Fruit fly (Drosophila melanogaster) whole organism, embryonic: Measurements from ENCODE around the gene CG12948.

Experiments
- CG11456 ChIP-seq: fragments of 200-800 bp; sonication (Bioruptor generic); IDR thresholded peaks from 3 replicates; pipeline ENCODE4 v1.3.6; 2022; ENCODE audit warnings: missing biosample characterization, missing genetic modification characterization
- CG14710 ChIP-seq: fragments of 200-800 bp; sonication (Bioruptor generic); optimal IDR thresholded peaks from 3 replicates; lab custom pipeline; 2019; ENCODE audit warnings: missing biosample characterization, mild to moderate bottlenecking, missing genetic modification characterization, moderate library complexity
- CG15011 ChIP-seq: fragments of 200-800 bp; sonication (Bioruptor generic); optimal IDR thresholded peaks from 3 replicates; lab custom pipeline; 2018; ENCODE audit warnings: missing biosample characterization, mild to moderate bottlenecking, missing genetic modification characterization
- CG17361 ChIP-seq: fragments of 200-800 bp; sonication (Bioruptor generic); IDR thresholded peaks from 3 replicates; pipeline ENCODE4 v1.3.6; 2022; ENCODE audit warnings: missing biosample characterization, missing genetic modification characterization
- Gug ChIP-seq: fragments of 200-800 bp; sonication (Bioruptor generic); IDR thresholded peaks from 4 replicates; pipeline ENCODE4 v1.3.6; 2022; ENCODE audit warnings: missing biosample characterization, missing genetic modification characterization
- HLH54F ChIP-seq: fragments of 200-800 bp; sonication (Bioruptor generic); optimal IDR thresholded peaks from 3 replicates; lab custom pipeline; 2016; ENCODE audit warnings: missing biosample characterization, missing genetic modification characterization
- btn ChIP-seq: fragments of 200-800 bp; sonication (Bioruptor generic); optimal IDR thresholded peaks from 2 replicates; lab custom pipeline; 2016; ENCODE audit warnings: missing biosample characterization, missing genetic modification characterization
- caup ChIP-seq: fragments of 200-800 bp; sonication (Bioruptor generic); optimal IDR thresholded peaks from 3 replicates; lab custom pipeline; 2017; ENCODE audit warnings: missing biosample characterization, mild to moderate bottlenecking, missing genetic modification characterization, moderate library complexity; ENCODE audit not compliant: severe bottlenecking
- cwo ChIP-seq: fragments of 200-800 bp; sonication (Bioruptor generic); optimal IDR thresholded peaks from 3 replicates; lab custom pipeline; 2017; ENCODE audit warnings: missing biosample characterization, missing genetic modification characterization, mild to moderate bottlenecking, moderate library complexity, missing genetic modification reagents
- eyg ChIP-seq: fragments of 200-800 bp; sonication (Bioruptor generic); optimal IDR thresholded peaks from 3 replicates; lab custom pipeline; 2016; ENCODE audit warnings: missing biosample characterization, missing genetic modification characterization
- fd102C ChIP-seq: fragments of 200-800 bp; sonication (Bioruptor generic); optimal IDR thresholded peaks from 2 replicates; lab custom pipeline; 2018; ENCODE audit warnings: missing biosample characterization, mild to moderate bottlenecking, missing genetic modification characterization, moderate library complexity
- inv ChIP-seq: fragments of 200-800 bp; sonication (Bioruptor generic); IDR thresholded peaks from 2 replicates; pipeline ENCODE4 v1.3.6; 2022; ENCODE audit warnings: missing biosample characterization, missing genetic modification characterization; ENCODE audit not compliant: partially characterized antibody
- vfl ChIP-seq: fragments of 200-800 bp; sonication (Bioruptor generic); optimal IDR thresholded peaks from 2 replicates; lab custom pipeline; 2016; ENCODE audit warnings: missing biosample characterization, missing genetic modification characterization

DNA sequence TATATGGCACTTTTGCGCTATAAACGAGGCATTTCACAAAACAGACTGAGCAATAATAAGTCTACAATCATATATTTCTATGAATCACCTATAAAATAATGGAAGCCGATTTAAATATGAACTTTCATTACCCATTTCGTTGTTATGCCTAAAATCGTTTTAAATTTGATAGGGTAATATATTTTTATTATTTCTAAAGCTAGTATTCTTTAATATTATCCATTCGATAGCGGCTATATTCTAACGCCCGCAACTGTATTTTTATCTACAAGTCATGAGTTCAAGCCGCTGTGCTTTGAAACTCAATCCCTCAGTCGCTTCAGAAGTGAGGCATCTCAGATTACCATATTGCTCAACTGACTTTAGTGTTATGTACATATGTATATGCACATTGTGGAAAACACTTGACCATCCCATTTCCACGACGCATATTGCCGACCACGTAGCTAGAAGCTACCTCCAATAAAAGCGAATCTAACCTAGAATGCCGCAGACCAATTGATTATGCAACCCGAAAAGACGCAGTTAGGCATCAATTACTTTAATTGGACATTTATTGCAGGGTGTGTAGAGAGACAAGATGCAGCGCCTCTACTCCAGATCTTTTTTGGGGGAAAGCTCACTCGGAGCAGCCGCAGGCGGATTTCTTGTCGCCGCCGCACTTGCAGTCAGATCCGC lies 35.8 kb upstream of the CG12948 start:
- TF ChIP-seq vfl (GFP tag; lab: Kevin White, UChicago) (no peak), CG11456 (no peak), CG15011 (no peak), CG14710 (no peak), cwo (GFP tag; lab: Kevin White, UChicago) (no peak), caup (GFP tag; lab: Kevin White, UChicago) (no peak), eyg (GFP tag; lab: Kevin White, UChicago) (no peak), CG17361 (GFP tag; lab: Robert Waterston, UW) (no peak; the same call in 2 of the 3 replicates), btn (GFP tag; lab: Kevin White, UChicago) (no peak), HLH54F (no peak), fd102C (GFP tag; lab: Kevin White, UChicago) (no peak), inv (GFP tag; lab: Robert Waterston, UW) (no peak), Gug (GFP tag; lab: Robert Waterston, UW) (no peak)
